Worm (Caenorhabditis elegans) whole organism, L4 larva: ENCODE measurements around the gene C18H9.6.

Experiments
- F10B5.3 ChIP-seq: sonication (generic microtip); optimal IDR thresholded peaks from 2 replicates; lab custom pipeline; 2016; ENCODE audit warnings: mild to moderate bottlenecking, missing genetic modification characterization, missing compliant biosample characterization
- F37D6.2 ChIP-seq: sonication (generic microtip); optimal IDR thresholded peaks from 2 replicates; lab custom pipeline; 2016; ENCODE audit warnings: mild to moderate bottlenecking, missing genetic modification characterization, missing compliant biosample characterization
- F44E2.7 ChIP-seq: fragments of 200-800 bp; sonication (Bioruptor generic); IDR thresholded peaks from 2 replicates; pipeline ENCODE4 v2.1.2; 2022; ENCODE audit warnings: missing genetic modification characterization, missing compliant biosample characterization
- F49E8.2 ChIP-seq: sonication (generic microtip); optimal IDR thresholded peaks from 2 replicates; lab custom pipeline; 2016; ENCODE audit warnings: missing compliant biosample characterization, mild to moderate bottlenecking, missing genetic modification characterization, borderline replicate concordance
- R02D3.7 ChIP-seq: fragments of 150-350 bp; sonication (generic microtip); optimal IDR thresholded peaks from 3 replicates; lab custom pipeline; 2014; ENCODE audit warnings: missing biosample characterization, missing genetic modification characterization
- T26A8.4 ChIP-seq: fragments of 200-800 bp; sonication (Bioruptor generic); IDR thresholded peaks from 2 replicates; pipeline ENCODE4 v1.3.6; 2022; ENCODE audit warnings: missing genetic modification characterization, missing compliant biosample characterization
- Y105C5A.15 ChIP-seq: fragments of 200-800 bp; sonication (Bioruptor generic); IDR thresholded peaks from 2 replicates; pipeline ENCODE4 v1.3.6; 2022; ENCODE audit warnings: missing genetic modification characterization, missing compliant biosample characterization
- Y5F2A.4 ChIP-seq: fragments of 200-800 bp; sonication (Bioruptor generic); optimal IDR thresholded peaks from 2 replicates; lab custom pipeline; 2018; ENCODE audit warnings: mild to moderate bottlenecking, missing genetic modification characterization, missing compliant biosample characterization
- Y75B8A.6 ChIP-seq: fragments of 200-800 bp; sonication (Bioruptor generic); IDR thresholded peaks from 2 replicates; pipeline ENCODE4 v1.3.6; 2022; ENCODE audit warnings: missing genetic modification reagents, missing genetic modification characterization, missing compliant biosample characterization
- arid-1 ChIP-seq: fragments of 200-800 bp; sonication (Bioruptor generic); conservative IDR thresholded peaks from 2 replicates; pipeline ENCODE4 v1.3.6; 2022; ENCODE audit warnings: missing genetic modification reagents, missing genetic modification characterization, missing compliant biosample characterization
- attf-4 ChIP-seq: sonication (generic microtip); optimal IDR thresholded peaks from 3 replicates; lab custom pipeline; 2017; ENCODE audit warnings: missing biosample characterization, missing genetic modification characterization
- ceh-44 ChIP-seq: fragments of 200-800 bp; sonication (Bioruptor generic); IDR thresholded peaks from 2 replicates; pipeline ENCODE4 v1.3.6; 2022; ENCODE audit warnings: missing genetic modification reagents, missing genetic modification characterization, missing compliant biosample characterization
- ceh-82 ChIP-seq: sonication (generic microtip); optimal IDR thresholded peaks from 2 replicates; lab custom pipeline; 2017; ENCODE audit warnings: missing biosample characterization, missing genetic modification characterization
- ces-1 ChIP-seq: fragments of 150-350 bp; sonication (generic microtip); optimal IDR thresholded peaks from 4 replicates; lab custom pipeline; 2014; ENCODE audit warnings: missing biosample characterization, missing genetic modification reagents, missing genetic modification characterization
- ctbp-1 ChIP-seq: fragments of 200-800 bp; sonication (Bioruptor generic); IDR thresholded peaks from 2 replicates; pipeline ENCODE4 v1.3.6; 2022; ENCODE audit warnings: missing genetic modification reagents, missing genetic modification characterization, missing compliant biosample characterization
- daf-8 ChIP-seq: fragments of 200-800 bp; sonication (Bioruptor generic); IDR thresholded peaks from 2 replicates; pipeline ENCODE4 v1.3.6; 2022; ENCODE audit warnings: missing genetic modification characterization, missing compliant biosample characterization
- dmd-6 ChIP-seq: fragments of 200-800 bp; sonication (Bioruptor generic); IDR thresholded peaks from 2 replicates; pipeline ENCODE4 v1.3.6; 2022; ENCODE audit warnings: missing genetic modification reagents, missing genetic modification characterization, missing compliant biosample characterization
- dmd-9 ChIP-seq: fragments of 200-800 bp; sonication (Bioruptor generic); IDR thresholded peaks from 2 replicates; pipeline ENCODE4 v1.3.6; 2022; ENCODE audit warnings: missing genetic modification reagents, missing genetic modification characterization, missing compliant biosample characterization
- dve-1 ChIP-seq: sonication (generic microtip); optimal IDR thresholded peaks from 2 replicates; lab custom pipeline; 2017; ENCODE audit warnings: antibody characterized with exemption, mild to moderate bottlenecking, missing genetic modification characterization, missing compliant biosample characterization; ENCODE audit not compliant: insufficient read depth
- fkh-10 ChIP-seq: fragments of 150-350 bp; optimal IDR thresholded peaks from 2 replicates; lab custom pipeline; 2014; ENCODE audit warnings: missing biosample characterization, missing genetic modification reagents, missing genetic modification characterization
- hif-1 ChIP-seq, 2 experiments: sonication (generic microtip); optimal IDR thresholded peaks; 2 replicates each; lab custom pipeline; 2016 to 2017; ENCODE audit warnings: missing compliant biosample characterization in 2 of 2, missing genetic modification characterization in 2 of 2, missing genetic modification reagents in 2 of 2, missing genotype in 2 of 2, mild to moderate bottlenecking in 1 of 2
- hmg-1.1 ChIP-seq: fragments of 200-800 bp; sonication (Bioruptor generic); IDR thresholded peaks from 2 replicates; pipeline ENCODE4 v1.3.6; 2022; ENCODE audit warnings: missing genetic modification reagents, missing genetic modification characterization, missing compliant biosample characterization
- lin-1 ChIP-seq: fragments of 200-800 bp; sonication (Bioruptor generic); IDR thresholded peaks from 2 replicates; pipeline ENCODE4 v1.3.6; 2022; ENCODE audit warnings: missing genetic modification reagents, missing genetic modification characterization, missing compliant biosample characterization
- lin-13 ChIP-seq: fragments of 150-350 bp; optimal IDR thresholded peaks from 2 replicates; lab custom pipeline; 2014; ENCODE audit warnings: missing biosample characterization, missing genetic modification reagents, missing genetic modification characterization
- lsy-2 ChIP-seq, 2 experiments: fragments of 150-350 bp in 1 of 2; sonication (generic microtip) in 1 of 2; optimal IDR thresholded peaks; 2 replicates each; lab custom pipeline; 2014 to 2017; ENCODE audit warnings: missing biosample characterization in 2 of 2, missing genetic modification characterization in 2 of 2
- madf-5 ChIP-seq, 2 experiments: fragments of 200-800 bp; sonication (Bioruptor generic); IDR thresholded peaks; 2 replicates each; pipeline ENCODE4 v1.3.6; 2022; ENCODE audit warnings: missing compliant biosample characterization in 2 of 2, missing genetic modification characterization in 2 of 2
- mep-1 ChIP-seq: fragments of 150-350 bp; sonication (generic microtip); optimal IDR thresholded peaks from 3 replicates; lab custom pipeline; 2014; ENCODE audit warnings: missing biosample characterization, missing genetic modification characterization
- mxl-3 ChIP-seq: fragments of 200-800 bp; sonication (Bioruptor generic); optimal IDR thresholded peaks from 2 replicates; lab custom pipeline; 2018; ENCODE audit warnings: mild to moderate bottlenecking, missing genetic modification characterization, missing compliant biosample characterization
- nhr-102 ChIP-seq: sonication (generic microtip); optimal IDR thresholded peaks from 2 replicates; lab custom pipeline; 2016; ENCODE audit warnings: mild to moderate bottlenecking, missing genetic modification characterization, moderate library complexity, missing compliant biosample characterization
- nhr-111 ChIP-seq: fragments of 200-800 bp; sonication (Bioruptor generic); optimal IDR thresholded peaks from 2 replicates; lab custom pipeline; 2018; ENCODE audit warnings: mild to moderate bottlenecking, missing genetic modification characterization, missing compliant biosample characterization
- nhr-25 ChIP-seq: sonication (generic microtip); optimal IDR thresholded peaks from 2 replicates; lab custom pipeline; 2017; ENCODE audit warnings: missing genetic modification characterization, mild to moderate bottlenecking, missing compliant biosample characterization, antibody characterized with exemption, moderate library complexity, borderline replicate concordance; ENCODE audit not compliant: insufficient read depth
- nhr-28 ChIP-seq: fragments of 150-350 bp; optimal IDR thresholded peaks from 2 replicates; lab custom pipeline; 2014; ENCODE audit warnings: missing biosample characterization, missing genetic modification characterization
- nhr-41 ChIP-seq: fragments of 200-800 bp; sonication (Bioruptor generic); IDR thresholded peaks from 2 replicates; pipeline ENCODE4 v1.3.6; 2022; ENCODE audit warnings: missing genetic modification reagents, missing genetic modification characterization, missing compliant biosample characterization
- nhr-42 ChIP-seq: fragments of 200-800 bp; sonication (Bioruptor generic); IDR thresholded peaks from 2 replicates; pipeline ENCODE4 v1.3.6; 2022; ENCODE audit warnings: missing genetic modification characterization, missing compliant biosample characterization
- nhr-76 ChIP-seq: fragments of 150-350 bp; optimal IDR thresholded peaks from 2 replicates; lab custom pipeline; 2014; ENCODE audit warnings: missing biosample characterization, missing genetic modification characterization
- rbr-2 ChIP-seq: sonication (generic microtip); optimal IDR thresholded peaks from 2 replicates; lab custom pipeline; 2016; ENCODE audit warnings: missing genotype, missing genetic modification characterization, missing compliant biosample characterization
- set-16 ChIP-seq: fragments of 200-800 bp; sonication (Bioruptor generic); IDR thresholded peaks from 2 replicates; pipeline ENCODE4 v1.3.6; 2022; ENCODE audit warnings: missing genetic modification reagents, missing genetic modification characterization, missing compliant biosample characterization
- snpc-1.2 ChIP-seq: fragments of 200-800 bp; sonication (Bioruptor generic); IDR thresholded peaks from 2 replicates; pipeline ENCODE4 v1.3.6; 2022; ENCODE audit warnings: missing genetic modification reagents, missing genetic modification characterization, missing compliant biosample characterization
- snpc-4 ChIP-seq: fragments of 150-350 bp; optimal IDR thresholded peaks from 2 replicates; lab custom pipeline; 2014; ENCODE audit warnings: missing biosample characterization, missing genetic modification characterization
- spr-1 ChIP-seq: sonication (generic microtip); optimal IDR thresholded peaks from 2 replicates; lab custom pipeline; 2016; ENCODE audit warnings: mild to moderate bottlenecking, missing genetic modification characterization, missing compliant biosample characterization
- unc-130 ChIP-seq: sonication (generic microtip); optimal IDR thresholded peaks from 2 replicates; lab custom pipeline; 2016; ENCODE audit warnings: missing genetic modification reagents, missing genetic modification characterization, missing compliant biosample characterization
- unc-62 ChIP-seq, 3 experiments: fragments of 150-350 bp in 1 of 3; sonication (generic microtip); optimal IDR thresholded peaks in 2 of 3; peaks in 1 of 3; 1 replicate in 1 of 3; 2 replicates in 2 of 3; lab custom pipeline; 2014 to 2017; ENCODE audit warnings: missing biosample characterization in 3 of 3, missing genetic modification characterization in 3 of 3, missing genetic modification reagents in 3 of 3, missing genotype in 1 of 3
- vab-7 ChIP-seq: fragments of 200-800 bp; sonication (Bioruptor generic); IDR thresholded peaks from 2 replicates; pipeline ENCODE4 v1.3.6; 2022; ENCODE audit warnings: missing genetic modification reagents, missing genetic modification characterization, missing compliant biosample characterization
- zfp-3 ChIP-seq: fragments of 200-800 bp; sonication (Bioruptor generic); conservative IDR thresholded peaks from 2 replicates; pipeline ENCODE4 v1.3.6; 2022; ENCODE audit warnings: missing genetic modification reagents, missing genetic modification characterization, missing compliant biosample characterization
- zip-11 ChIP-seq: fragments of 200-800 bp; sonication (Bioruptor generic); IDR thresholded peaks from 2 replicates; pipeline ENCODE4 v1.3.6; 2022; ENCODE audit warnings: missing genetic modification characterization, missing compliant biosample characterization
- zip-2 ChIP-seq: fragments of 150-350 bp; optimal IDR thresholded peaks from 2 replicates; lab custom pipeline; 2014; ENCODE audit warnings: missing biosample characterization, missing genetic modification characterization
- ztf-7 ChIP-seq: fragments of 150-350 bp; optimal IDR thresholded peaks from 2 replicates; lab custom pipeline; 2014; ENCODE audit warnings: missing biosample characterization, missing genetic modification characterization

The C18H9.6 gene

ce11 chrII:6726814-6727213 lies 25.4 kb upstream of the C18H9.6 start:
- TF ChIP-seq mep-1 = no peak
- no peak for TF ChIP-seq spr-1 (tag; lab: Kevin White, UChicago)
- peak in 1 of 2 experiments; percentile 69 for TF ChIP-seq unc-62 (GFP tag; optimal IDR thresholded peaks at IDR 0.05 in 1 of 2; lab: Kevin White, UChicago)
- no peak for TF ChIP-seq unc-62 (tag; optimal IDR thresholded peaks at IDR 0.05; lab: Kevin White, UChicago)
- no peak for TF ChIP-seq snpc-4 (tag; lab: Kevin White, UChicago)
- no peak for TF ChIP-seq zip-11 (GFP tag; lab: Robert Waterston, UW)
- TF ChIP-seq F44E2.7 (GFP tag; lab: Robert Waterston, UW) = no peak
- TF ChIP-seq ces-1 (GFP tag; lab: Kevin White, UChicago) = no peak
- no peak for TF ChIP-seq hif-1 (tag; optimal IDR thresholded peaks at IDR 0.05; lab: Kevin White, UChicago)
- TF ChIP-seq F10B5.3 (tag; lab: Kevin White, UChicago) = no peak

- no peak for TF ChIP-seq nhr-111
- TF ChIP-seq attf-4 (tag; lab: Kevin White, UChicago) = no peak
- TF ChIP-seq nhr-25 (tag; lab: Kevin White, UChicago) = no peak
- no peak for TF ChIP-seq zfp-3 (GFP tag; lab: Robert Waterston, UW)
- no peak for TF ChIP-seq F49E8.2 (tag; lab: Kevin White, UChicago)
- TF ChIP-seq lin-1 = no peak
- no peak for TF ChIP-seq nhr-102
- TF ChIP-seq madf-5 (GFP tag; IDR thresholded peaks at IDR 0.05; lab: Robert Waterston, UW) = 0 out of 4 replicates have a peak, but pooled peaks of 1 of the 2 experiments have one; percentile 58
- TF ChIP-seq hif-1 (tag; optimal IDR thresholded peaks at IDR 0.05; lab: Kevin White, UChicago) = peak in 1 of 2 experiments; percentile 4
- TF ChIP-seq dmd-9 = peak; percentile 59; the same call in 1 of the 2 replicates
- no peak for TF ChIP-seq F10B5.3 (tag; lab: Kevin White, UChicago)
- no peak for TF ChIP-seq fkh-10
- peak in 1 of 2 experiments; percentile 3 for TF ChIP-seq lsy-2 (tag; optimal IDR thresholded peaks at IDR 0.05; lab: Kevin White, UChicago)
- TF ChIP-seq nhr-41 (GFP tag; lab: Robert Waterston, UW) = peak; percentile 63; the same call in 1 of the 2 replicates
- TF ChIP-seq mep-1 = peak; percentile 35
- peak; percentile 72; the same call in 1 of the 2 replicates for TF ChIP-seq vab-7 (GFP tag; lab: Robert Waterston, UW)
- TF ChIP-seq Y75B8A.6 = no peak
- no peak for TF ChIP-seq Y105C5A.15 (GFP tag; lab: Robert Waterston, UW)
- peak; percentile 68 for TF ChIP-seq hmg-1.1 (GFP tag; lab: Robert Waterston, UW)
- TF ChIP-seq ceh-44 (GFP tag; lab: Robert Waterston, UW) = 0 out of 2 replicates have a peak, but pooled peaks have one; percentile 23
- no peak for TF ChIP-seq rbr-2 (tag; lab: Kevin White, UChicago)
- TF ChIP-seq dve-1 = peak; percentile 16
- no peak for TF ChIP-seq F44E2.7 (GFP tag; lab: Robert Waterston, UW)
- TF ChIP-seq mxl-3 (GFP tag; lab: Kevin White, UChicago) = peak; percentile 27
- no peak for TF ChIP-seq lin-13 (GFP tag; lab: Kevin White, UChicago)
- TF ChIP-seq ctbp-1 = 0 out of 2 replicates have a peak, but pooled peaks have one; percentile 38
- no peak for TF ChIP-seq ceh-82 (tag; lab: Kevin White, UChicago)
- TF ChIP-seq nhr-76 (tag; lab: Kevin White, UChicago) = no peak
- no peak; the same call in 1 of the 2 replicates for TF ChIP-seq set-16 (GFP tag; lab: Robert Waterston, UW)
- TF ChIP-seq arid-1 (GFP tag; lab: Robert Waterston, UW) = peak; percentile 63; the same call in 1 of the 2 replicates
- no peak for TF ChIP-seq Y5F2A.4 (GFP tag; lab: Kevin White, UChicago)
- no peak for TF ChIP-seq R02D3.7 (tag; lab: Kevin White, UChicago)
- no peak for TF ChIP-seq snpc-1.2 (GFP tag; lab: Robert Waterston, UW)
- TF ChIP-seq nhr-42 (GFP tag; lab: Robert Waterston, UW) = 0 out of 2 replicates have a peak, but pooled peaks have one; percentile 18
- no peak for TF ChIP-seq zip-2 (tag; lab: Kevin White, UChicago)
- peak; percentile 26 for TF ChIP-seq unc-130
- peak; percentile 43 for TF ChIP-seq dmd-6 (GFP tag; lab: Robert Waterston, UW)
- TF ChIP-seq daf-8 (GFP tag; lab: Robert Waterston, UW) = no peak
- TF ChIP-seq ztf-7 = no peak
- TF ChIP-seq F37D6.2 (tag; lab: Kevin White, UChicago) = no peak
- peak; percentile 21 for TF ChIP-seq spr-1 (tag; lab: Kevin White, UChicago)
- peak; percentile 32 for TF ChIP-seq nhr-28
- no peak for TF ChIP-seq T26A8.4 (GFP tag; lab: Robert Waterston, UW)
Measured at ce11 chrII:6721581-6721980, 20.2 kb upstream of the C18H9.6 start.
